Worm (Caenorhabditis elegans): ENCODE data around the gene pax-1.

ce11 chrV:8210527-8210926 is 14.2 kb upstream of the pax-1 start:
- no peak for TF ChIP-seq nhr-12 (tag; optimal IDR thresholded peaks at IDR 0.05)
- no peak for TF ChIP-seq unc-62 (GFP tag; optimal IDR thresholded peaks at IDR 0.05)
- no peak for TF ChIP-seq unc-39 (tag; optimal IDR thresholded peaks at IDR 0.05)
- TF ChIP-seq nhr-28 (tag; optimal IDR thresholded peaks at IDR 0.05) = no peak
- no peak for TF ChIP-seq elt-3 (tag; optimal IDR thresholded peaks at IDR 0.05)
- no peak for TF ChIP-seq elt-1 (tag; optimal IDR thresholded peaks at IDR 0.05; ENCODE audit: borderline replicate concordance, insufficient read depth)
- TF ChIP-seq cnd-1 (tag; optimal IDR thresholded peaks at IDR 0.05) = no peak
- no peak for TF ChIP-seq ces-1 (GFP tag; optimal IDR thresholded peaks at IDR 0.05)
- no peak for TF ChIP-seq ceh-43 (GFP tag; optimal IDR thresholded peaks at IDR 0.05)
